Worm (Caenorhabditis elegans) whole organism, L4 larva: ENCODE data around the gene zhit-2.

Experiments used
- F26F4.8 ChIP-seq: fragments of 200-800 bp; sonication (Bioruptor generic); conservative IDR thresholded peaks from 2 replicates; pipeline ENCODE4 v1.3.6; 2022; ENCODE audit warnings: missing genetic modification characterization, missing compliant biosample characterization
- F49E8.2 ChIP-seq: sonication (generic microtip); optimal IDR thresholded peaks from 2 replicates; lab custom pipeline; 2016; ENCODE audit warnings: missing compliant biosample characterization, mild to moderate bottlenecking, missing genetic modification characterization, borderline replicate concordance
- Y105C5A.15 ChIP-seq: fragments of 200-800 bp; sonication (Bioruptor generic); IDR thresholded peaks from 2 replicates; pipeline ENCODE4 v1.3.6; 2022; ENCODE audit warnings: missing genetic modification characterization, missing compliant biosample characterization
- Y75B8A.6 ChIP-seq: fragments of 200-800 bp; sonication (Bioruptor generic); IDR thresholded peaks from 2 replicates; pipeline ENCODE4 v1.3.6; 2022; ENCODE audit warnings: missing genetic modification reagents, missing genetic modification characterization, missing compliant biosample characterization
- ZK337.2 ChIP-seq: fragments of 200-800 bp; sonication (Bioruptor generic); IDR thresholded peaks from 2 replicates; pipeline ENCODE4 v1.3.6; 2022; ENCODE audit warnings: missing genetic modification reagents, missing genetic modification characterization, missing compliant biosample characterization
- ZK546.5 ChIP-seq, 2 experiments: sonication (generic microtip); optimal IDR thresholded peaks; 2 replicates each; lab custom pipeline; 2017; ENCODE audit warnings: missing biosample characterization in 2 of 2, missing genetic modification characterization in 2 of 2
- ama-1 ChIP-seq: fragments of 150-350 bp; optimal IDR thresholded peaks from 2 replicates; lab custom pipeline; 2014; ENCODE audit warnings: inconsistent platforms, mixed read lengths
- attf-4 ChIP-seq: sonication (generic microtip); optimal IDR thresholded peaks from 3 replicates; lab custom pipeline; 2017; ENCODE audit warnings: missing biosample characterization, missing genetic modification characterization
- ceh-20 ChIP-seq: fragments of 200-800 bp; sonication (Bioruptor generic); IDR thresholded peaks from 2 replicates; pipeline ENCODE4 v1.3.6; 2022; ENCODE audit warnings: missing genetic modification reagents, missing genetic modification characterization, missing compliant biosample characterization
- ceh-32 ChIP-seq: sonication (generic microtip); optimal IDR thresholded peaks from 2 replicates; lab custom pipeline; 2016; ENCODE audit warnings: mild to moderate bottlenecking, missing genetic modification characterization, missing compliant biosample characterization; ENCODE audit not compliant: poor library complexity
- ceh-44 ChIP-seq: fragments of 200-800 bp; sonication (Bioruptor generic); IDR thresholded peaks from 2 replicates; pipeline ENCODE4 v1.3.6; 2022; ENCODE audit warnings: missing genetic modification reagents, missing genetic modification characterization, missing compliant biosample characterization
- ceh-62 ChIP-seq: sonication (generic microtip); optimal IDR thresholded peaks from 2 replicates; lab custom pipeline; 2017; ENCODE audit warnings: missing biosample characterization, missing genetic modification characterization
- ceh-82 ChIP-seq: sonication (generic microtip); optimal IDR thresholded peaks from 2 replicates; lab custom pipeline; 2017; ENCODE audit warnings: missing biosample characterization, missing genetic modification characterization
- ces-1 ChIP-seq: fragments of 150-350 bp; sonication (generic microtip); optimal IDR thresholded peaks from 4 replicates; lab custom pipeline; 2014; ENCODE audit warnings: missing biosample characterization, missing genetic modification reagents, missing genetic modification characterization
- daf-16 ChIP-seq, 3 experiments: sonication (generic microtip); optimal IDR thresholded peaks; 2 replicates each; lab custom pipeline; 2016 to 2017; ENCODE audit warnings: missing genetic modification characterization in 3 of 3, missing genetic modification reagents in 3 of 3, mild to moderate bottlenecking in 2 of 3, missing compliant biosample characterization in 2 of 3, missing biosample characterization in 1 of 3, moderate library complexity in 1 of 3
- daf-8 ChIP-seq: fragments of 200-800 bp; sonication (Bioruptor generic); IDR thresholded peaks from 2 replicates; pipeline ENCODE4 v1.3.6; 2022; ENCODE audit warnings: missing genetic modification characterization, missing compliant biosample characterization
- dmd-6 ChIP-seq: fragments of 200-800 bp; sonication (Bioruptor generic); IDR thresholded peaks from 2 replicates; pipeline ENCODE4 v1.3.6; 2022; ENCODE audit warnings: missing genetic modification reagents, missing genetic modification characterization, missing compliant biosample characterization
- dmd-9 ChIP-seq: fragments of 200-800 bp; sonication (Bioruptor generic); IDR thresholded peaks from 2 replicates; pipeline ENCODE4 v1.3.6; 2022; ENCODE audit warnings: missing genetic modification reagents, missing genetic modification characterization, missing compliant biosample characterization
- dve-1 ChIP-seq: sonication (generic microtip); optimal IDR thresholded peaks from 2 replicates; lab custom pipeline; 2017; ENCODE audit warnings: antibody characterized with exemption, mild to moderate bottlenecking, missing genetic modification characterization, missing compliant biosample characterization; ENCODE audit not compliant: insufficient read depth
- egl-27 ChIP-seq: sonication (generic microtip); optimal IDR thresholded peaks from 3 replicates; lab custom pipeline; 2017; ENCODE audit warnings: missing biosample characterization, missing genetic modification reagents, missing genetic modification characterization
- egl-43 ChIP-seq: fragments of 200-800 bp; sonication (Bioruptor generic); IDR thresholded peaks from 2 replicates; pipeline ENCODE4 v1.3.6; 2022; ENCODE audit warnings: missing genetic modification reagents, missing genetic modification characterization, missing compliant biosample characterization
- fos-1 ChIP-seq: fragments of 150-350 bp; optimal IDR thresholded peaks from 2 replicates; lab custom pipeline; 2014; ENCODE audit warnings: missing biosample characterization, missing genetic modification characterization
- hlh-11 ChIP-seq: fragments of 200-800 bp; sonication (Bioruptor generic); optimal IDR thresholded peaks from 2 replicates; lab custom pipeline; 2018; ENCODE audit warnings: mild to moderate bottlenecking, missing genetic modification characterization, missing compliant biosample characterization
- lin-1 ChIP-seq: fragments of 200-800 bp; sonication (Bioruptor generic); IDR thresholded peaks from 2 replicates; pipeline ENCODE4 v1.3.6; 2022; ENCODE audit warnings: missing genetic modification reagents, missing genetic modification characterization, missing compliant biosample characterization
- lin-13 ChIP-seq: fragments of 150-350 bp; optimal IDR thresholded peaks from 2 replicates; lab custom pipeline; 2014; ENCODE audit warnings: missing biosample characterization, missing genetic modification reagents, missing genetic modification characterization
- lin-38 ChIP-seq: fragments of 200-800 bp; sonication (Bioruptor generic); IDR thresholded peaks from 2 replicates; pipeline ENCODE4 v1.3.6; 2022; ENCODE audit warnings: missing genetic modification reagents, missing genetic modification characterization, missing compliant biosample characterization
- lin-39 ChIP-seq: fragments of 150-350 bp; optimal IDR thresholded peaks from 2 replicates; lab custom pipeline; 2014; ENCODE audit warnings: missing biosample characterization, missing genetic modification reagents, missing genetic modification characterization
- madf-9 ChIP-seq: fragments of 200-800 bp; sonication (Bioruptor generic); conservative IDR thresholded peaks from 2 replicates; pipeline ENCODE4 v1.3.6; 2022; ENCODE audit warnings: missing genetic modification reagents, missing genetic modification characterization, missing compliant biosample characterization
- mep-1 ChIP-seq: fragments of 150-350 bp; sonication (generic microtip); optimal IDR thresholded peaks from 3 replicates; lab custom pipeline; 2014; ENCODE audit warnings: missing biosample characterization, missing genetic modification characterization
- mes-2 ChIP-seq: sonication (generic microtip); optimal IDR thresholded peaks from 2 replicates; lab custom pipeline; 2016; ENCODE audit warnings: missing genotype, mild to moderate bottlenecking, missing genetic modification characterization, missing compliant biosample characterization; ENCODE audit not compliant: poor library complexity, severe bottlenecking
- mxl-3 ChIP-seq: fragments of 200-800 bp; sonication (Bioruptor generic); optimal IDR thresholded peaks from 2 replicates; lab custom pipeline; 2018; ENCODE audit warnings: mild to moderate bottlenecking, missing genetic modification characterization, missing compliant biosample characterization
- nhr-10 ChIP-seq: fragments of 150-350 bp; optimal IDR thresholded peaks from 2 replicates; lab custom pipeline; 2014; ENCODE audit warnings: missing biosample characterization, missing genetic modification characterization
- nhr-102 ChIP-seq: sonication (generic microtip); optimal IDR thresholded peaks from 2 replicates; lab custom pipeline; 2016; ENCODE audit warnings: mild to moderate bottlenecking, missing genetic modification characterization, moderate library complexity, missing compliant biosample characterization
- nhr-111 ChIP-seq: fragments of 200-800 bp; sonication (Bioruptor generic); optimal IDR thresholded peaks from 2 replicates; lab custom pipeline; 2018; ENCODE audit warnings: mild to moderate bottlenecking, missing genetic modification characterization, missing compliant biosample characterization
- nhr-28 ChIP-seq: fragments of 150-350 bp; optimal IDR thresholded peaks from 2 replicates; lab custom pipeline; 2014; ENCODE audit warnings: missing biosample characterization, missing genetic modification characterization
- nhr-48 ChIP-seq: sonication (generic microtip); optimal IDR thresholded peaks from 2 replicates; lab custom pipeline; 2016; ENCODE audit warnings: mild to moderate bottlenecking, missing genetic modification characterization, missing compliant biosample characterization
- nhr-6 ChIP-seq: fragments of 150-350 bp; optimal IDR thresholded peaks from 2 replicates; lab custom pipeline; 2014; ENCODE audit warnings: missing biosample characterization, missing genetic modification characterization
- nhr-76 ChIP-seq: fragments of 150-350 bp; optimal IDR thresholded peaks from 2 replicates; lab custom pipeline; 2014; ENCODE audit warnings: missing biosample characterization, missing genetic modification characterization
- sdz-12 ChIP-seq: fragments of 200-800 bp; sonication (Bioruptor generic); optimal IDR thresholded peaks from 2 replicates; lab custom pipeline; 2018; ENCODE audit warnings: mild to moderate bottlenecking, missing genetic modification characterization, missing compliant biosample characterization
- set-16 ChIP-seq: fragments of 200-800 bp; sonication (Bioruptor generic); IDR thresholded peaks from 2 replicates; pipeline ENCODE4 v1.3.6; 2022; ENCODE audit warnings: missing genetic modification reagents, missing genetic modification characterization, missing compliant biosample characterization
- skn-1 ChIP-seq: fragments of 150-350 bp; optimal IDR thresholded peaks from 2 replicates; lab custom pipeline; 2014; ENCODE audit warnings: missing biosample characterization, missing genetic modification characterization
- snpc-4 ChIP-seq: fragments of 150-350 bp; optimal IDR thresholded peaks from 2 replicates; lab custom pipeline; 2014; ENCODE audit warnings: missing biosample characterization, missing genetic modification characterization
- spr-1 ChIP-seq: sonication (generic microtip); optimal IDR thresholded peaks from 2 replicates; lab custom pipeline; 2016; ENCODE audit warnings: mild to moderate bottlenecking, missing genetic modification characterization, missing compliant biosample characterization
- spr-3 ChIP-seq: fragments of 200-800 bp; sonication (Bioruptor generic); optimal IDR thresholded peaks from 2 replicates; lab custom pipeline; 2018; ENCODE audit warnings: mild to moderate bottlenecking, missing genetic modification characterization, missing compliant biosample characterization
- tra-1 ChIP-seq: fragments of 200-800 bp; sonication (Bioruptor generic); IDR thresholded peaks from 2 replicates; pipeline ENCODE4 v1.3.6; 2022; ENCODE audit warnings: missing genetic modification reagents, missing genetic modification characterization, missing compliant biosample characterization
- unc-130 ChIP-seq: sonication (generic microtip); optimal IDR thresholded peaks from 2 replicates; lab custom pipeline; 2016; ENCODE audit warnings: missing genetic modification reagents, missing genetic modification characterization, missing compliant biosample characterization
- unc-39 ChIP-seq: sonication (generic microtip); optimal IDR thresholded peaks from 2 replicates; lab custom pipeline; 2017; ENCODE audit warnings: missing biosample characterization, missing genetic modification characterization
- zag-1 ChIP-seq: fragments of 150-350 bp; optimal IDR thresholded peaks from 2 replicates; lab custom pipeline; 2014; ENCODE audit warnings: missing biosample characterization, missing genetic modification characterization
- zfp-2 ChIP-seq: sonication (generic microtip); optimal IDR thresholded peaks from 2 replicates; lab custom pipeline; 2016; ENCODE audit warnings: mild to moderate bottlenecking, missing genetic modification characterization, missing compliant biosample characterization
- zip-11 ChIP-seq: fragments of 200-800 bp; sonication (Bioruptor generic); IDR thresholded peaks from 2 replicates; pipeline ENCODE4 v1.3.6; 2022; ENCODE audit warnings: missing genetic modification characterization, missing compliant biosample characterization
- ztf-7 ChIP-seq: fragments of 150-350 bp; optimal IDR thresholded peaks from 2 replicates; lab custom pipeline; 2014; ENCODE audit warnings: missing biosample characterization, missing genetic modification characterization

The zhit-2 gene

ce11 chrIII:4269220-4269935 lies 25.2 kb upstream of the zhit-2 start, which contains the start of the genes sftb-1 and R10E4.1 (continued):
- TF ChIP-seq ces-1 (no peak), daf-8 (GFP tag; lab: Robert Waterston, UW) (no peak), lin-39 (tag; lab: Kevin White, UChicago) (no peak), nhr-48 (peak; percentile 28), zfp-2 (tag; lab: Kevin White, UChicago) (no peak), tra-1 (no peak), set-16 (GFP tag; lab: Robert Waterston, UW) (0 out of 2 replicates have a peak, but pooled peaks have one; percentile 17), Y75B8A.6 (GFP tag; lab: Robert Waterston, UW) (no peak), sdz-12 (no peak), F49E8.2 (tag; lab: Kevin White, UChicago) (no peak), ama-1 (no peak), dmd-6 (GFP tag; lab: Robert Waterston, UW) (peak; percentile 59), ceh-62 (no peak), egl-27 (tag; lab: Kevin White, UChicago) (no peak), skn-1 (tag; lab: Kevin White, UChicago) (no peak), nhr-28 (tag; lab: Kevin White, UChicago) (peak; percentile 36), lin-1 (GFP tag; lab: Robert Waterston, UW) (no peak), ztf-7 (tag; lab: Kevin White, UChicago) (peak; percentile 25), fos-1 (no peak), nhr-6 (tag; lab: Kevin White, UChicago) (peak; percentile 55), attf-4 (tag; lab: Kevin White, UChicago) (no peak), ceh-20 (GFP tag; lab: Robert Waterston, UW) (no peak), zag-1 (tag; lab: Kevin White, UChicago) (no peak), ZK337.2 (GFP tag; lab: Robert Waterston, UW) (no peak), lin-13 (GFP tag; lab: Kevin White, UChicago) (no peak), mep-1 (tag; lab: Kevin White, UChicago) (peak; percentile 61), lin-38 (GFP tag; lab: Robert Waterston, UW) (peak; percentile 67), spr-1 (no peak), hlh-11 (tag; lab: Kevin White, UChicago) (peak; percentile 67), dmd-9 (no peak), nhr-76 (no peak), Y105C5A.15 (GFP tag; lab: Robert Waterston, UW) (no peak), snpc-4 (no peak), ceh-44 (GFP tag; lab: Robert Waterston, UW) (no peak), unc-39 (tag; lab: Kevin White, UChicago) (no peak), spr-3 (GFP tag; lab: Kevin White, UChicago) (no peak), madf-9 (GFP tag; lab: Robert Waterston, UW) (no peak), ceh-32 (tag; lab: Kevin White, UChicago) (no peak), daf-16 (GFP tag; optimal IDR thresholded peaks at IDR 0.05; lab: Kevin White, UChicago) (peak in 1 of 2 experiments; percentile 20), daf-16 (tag; optimal IDR thresholded peaks at IDR 0.05; lab: Kevin White, UChicago) (no peak), nhr-111 (no peak), unc-130 (no peak), egl-43 (GFP tag; lab: Robert Waterston, UW) (no peak), mes-2 (peak; percentile 80), nhr-102 (tag; lab: Kevin White, UChicago) (peak; percentile 45), dve-1 (tag; lab: Kevin White, UChicago) (peak; percentile 71), zip-11 (no peak), F26F4.8 (GFP tag; lab: Robert Waterston, UW) (no peak), mxl-3 (no peak), nhr-10 (tag; lab: Kevin White, UChicago) (no peak), ceh-82 (no peak), ZK546.5 (tag; optimal IDR thresholded peaks at IDR 0.05; lab: Kevin White, UChicago) (no peak)
